Fruit fly (Drosophila melanogaster): ENCODE data around the gene CTCF.

The CTCF gene

dm6 chr3L:7360324-7360852 is 3.9 kb upstream of the CTCF start, which contains the start of gene Sec63 (continued):
- TF ChIP-seq Hsf (GFP tag; optimal IDR thresholded peaks at IDR 0.05) (peak; percentile 38), CG12942 (GFP tag; optimal IDR thresholded peaks at IDR 0.05) (peak; percentile 13), Spps (tag; optimal IDR thresholded peaks at IDR 0.05) (no peak), fd96Cb (tag; optimal IDR thresholded peaks at IDR 0.05) (peak; percentile 7), CTCF (GFP tag; optimal IDR thresholded peaks at IDR 0.05) (peak; percentile 72), CG6813 (GFP tag; optimal IDR thresholded peaks at IDR 0.05) (no peak), Ptx1 (GFP tag; IDR thresholded peaks at IDR 0.05) (peak; percentile 59), Myb (GFP tag; optimal IDR thresholded peaks at IDR 0.05) (peak; percentile 1), sens (GFP tag) (peak; percentile 83), exex (tag; optimal IDR thresholded peaks at IDR 0.05) (peak; percentile 29), inv (GFP tag; IDR thresholded peaks at IDR 0.05; ENCODE audit: partially characterized antibody) (peak; percentile 75), Blimp-1 (GFP tag; optimal IDR thresholded peaks at IDR 0.05) (no peak), CG12659 (GFP tag; optimal IDR thresholded peaks at IDR 0.05) (peak; percentile 76), CG2120 (GFP tag; optimal IDR thresholded peaks at IDR 0.05) (peak; percentile 59), ranshi (GFP tag; IDR thresholded peaks at IDR 0.05) (0 out of 2 replicates have a peak, but pooled peaks have one; percentile 32), maf-S (GFP tag; optimal IDR thresholded peaks at IDR 0.05) (no peak), z (GFP tag; IDR thresholded peaks at IDR 0.05) (peak; percentile 41; the same call in 1 of the 3 replicates), CG18262 (tag; optimal IDR thresholded peaks at IDR 0.05) (peak; percentile 26), CG12391 (tag; optimal IDR thresholded peaks at IDR 0.05) (peak; percentile 58), Pdp1 (GFP tag; optimal IDR thresholded peaks at IDR 0.05) (peak; percentile 5 to 11), CG3838 (GFP tag; optimal IDR thresholded peaks at IDR 0.05) (peak; percentile 2), CG14441 (GFP tag; IDR thresholded peaks at IDR 0.05) (peak; percentile 64; the same call in 1 of the 2 replicates), ara (GFP tag; IDR thresholded peaks at IDR 0.05) (peak; percentile 25; the same call in 1 of the 2 replicates), Dad (GFP tag; optimal IDR thresholded peaks at IDR 0.05) (peak; percentile 51), HLHmδ (GFP tag; optimal IDR thresholded peaks at IDR 0.05) (peak; percentile 96), CG18619 (GFP tag; optimal IDR thresholded peaks at IDR 0.05) (peak; percentile 35), CG14050 (GFP tag; IDR thresholded peaks at IDR 0.05) (peak; percentile 54; the same call in 2 of the 3 replicates), CG10543 (GFP tag; optimal IDR thresholded peaks at IDR 0.05) (peak; percentile 7), shn (GFP tag; optimal IDR thresholded peaks at IDR 0.05) (no peak), CG17912 (GFP tag; optimal IDR thresholded peaks at IDR 0.05) (peak; percentile 28), stc (GFP tag; IDR thresholded peaks at IDR 0.05) (0 out of 2 replicates have a peak, but pooled peaks have one; percentile 18), HLH3B (GFP tag; IDR thresholded peaks at IDR 0.05) (peak; percentile 43; the same call in 1 of the 2 replicates), CG15011 (GFP tag; optimal IDR thresholded peaks at IDR 0.05) (no peak), CG16813 (GFP tag; IDR thresholded peaks at IDR 0.05; ENCODE audit: partially characterized antibody) (peak; percentile 81), otp (GFP tag; IDR thresholded peaks at IDR 0.05) (no peak), MESR4 (GFP tag; optimal IDR thresholded peaks at IDR 0.05) (peak; percentile 83), dm (GFP tag; optimal IDR thresholded peaks at IDR 0.05) (peak; percentile 72), CG4707 (GFP tag; optimal IDR thresholded peaks at IDR 0.05) (no peak), ase (GFP tag; IDR thresholded peaks at IDR 0.05) (peak; percentile 42; the same call in 1 of the 3 replicates), stwl (tag; optimal IDR thresholded peaks at IDR 0.05) (peak; percentile 90), CG5245 (GFP tag; optimal IDR thresholded peaks at IDR 0.05) (peak; percentile 54), CG7839 (tag; optimal IDR thresholded peaks at IDR 0.05) (peak; percentile 49), Neu2 (GFP tag; optimal IDR thresholded peaks at IDR 0.05; ENCODE audit: borderline replicate concordance) (no peak), NFAT (GFP tag; IDR thresholded peaks at IDR 0.05) (peak; percentile 67), ind (GFP tag; optimal IDR thresholded peaks at IDR 0.05) (peak; percentile 35), ssp (GFP tag; IDR thresholded peaks at IDR 0.05) (0 out of 2 replicates have a peak, but pooled peaks have one; percentile 30), fd64A (GFP tag; optimal IDR thresholded peaks at IDR 0.05) (no peak), CG18599 (GFP tag; optimal IDR thresholded peaks at IDR 0.05) (peak; percentile 62), grau (tag; optimal IDR thresholded peaks at IDR 0.05) (peak; percentile 53), Sin3A (optimal IDR thresholded peaks at IDR 0.05) (peak; percentile 59)
